Fruit fly (Drosophila melanogaster): Measurements from ENCODE around the gene CG46399.
A peak's percentile ranks its signal among the peaks of the same experiment; 100 is the strongest.

Gene CG46399

dm6 chrX:14839739-14840347 lies 19.2 kb upstream of the CG46399 start (continued):
- TF ChIP-seq CG2199 (GFP tag; IDR thresholded peaks at IDR 0.05) (no peak), gfzf (GFP tag; optimal IDR thresholded peaks at IDR 0.05) (no peak), Antp (GFP tag; optimal IDR thresholded peaks at IDR 0.05) (peak; percentile 25), yki (optimal IDR thresholded peaks at IDR 0.05) (no peak), scrt (GFP tag; optimal IDR thresholded peaks at IDR 0.05) (peak; percentile 24), CG12744 (GFP tag; optimal IDR thresholded peaks at IDR 0.05) (peak; percentile 29), CG10321 (GFP tag; IDR thresholded peaks at IDR 0.05) (no peak), CG11247 (GFP tag; IDR thresholded peaks at IDR 0.05) (peak; percentile 36; the same call in 1 of the 2 replicates), CG1233 (GFP tag; optimal IDR thresholded peaks at IDR 0.05) (no peak), CG3726 (GFP tag; IDR thresholded peaks at IDR 0.05) (no peak), ab (GFP tag; optimal IDR thresholded peaks at IDR 0.05) (peak; percentile 5), zen (tag; optimal IDR thresholded peaks at IDR 0.05) (no peak), p53 (GFP tag; optimal IDR thresholded peaks at IDR 0.05) (peak; percentile 29), pum (GFP tag; optimal IDR thresholded peaks at IDR 0.05) (peak; percentile 15), CG12769 (tag; optimal IDR thresholded peaks at IDR 0.05) (peak; percentile 73), CG3065 (GFP tag; optimal IDR thresholded peaks at IDR 0.05) (no peak), Oaz (GFP tag; IDR thresholded peaks at IDR 0.05) (0 out of 2 replicates have a peak, but pooled peaks have one; percentile 40), CG1603 (tag; optimal IDR thresholded peaks at IDR 0.05) (peak; percentile 48), corto (GFP tag; optimal IDR thresholded peaks at IDR 0.05) (no peak), CG9609 (GFP tag; optimal IDR thresholded peaks at IDR 0.05) (peak; percentile 32), pan (optimal IDR thresholded peaks at IDR 0.05) (no peak), pan (GFP tag; optimal IDR thresholded peaks at IDR 0.05 in 1 of 2, IDR thresholded peaks at IDR 0.05 in 1 of 2) (peak in 1 of 2 experiments; percentile 68), Meics (GFP tag; optimal IDR thresholded peaks at IDR 0.05) (peak; percentile 65), CG2120 (GFP tag; optimal IDR thresholded peaks at IDR 0.05) (peak; percentile 81), Bteb2 (GFP tag; optimal IDR thresholded peaks at IDR 0.05) (no peak), BtbVII (GFP tag; optimal IDR thresholded peaks at IDR 0.05) (peak; percentile 72), vfl (GFP tag; optimal IDR thresholded peaks at IDR 0.05) (no peak), H2.0 (GFP tag; IDR thresholded peaks at IDR 0.05) (peak; percentile 29; the same call in 1 of the 2 replicates), CG15601 (tag; optimal IDR thresholded peaks at IDR 0.05) (no peak), CG17912 (GFP tag; optimal IDR thresholded peaks at IDR 0.05) (no peak), C15 (GFP tag; IDR thresholded peaks at IDR 0.05) (no peak), Hr39 (optimal IDR thresholded peaks at IDR 0.05) (no peak), tap (tag; optimal IDR thresholded peaks at IDR 0.05) (no peak), stwl (tag; optimal IDR thresholded peaks at IDR 0.05) (no peak), CG14050 (GFP tag; IDR thresholded peaks at IDR 0.05) (peak; percentile 36; the same call in 1 of the 3 replicates), Sry-β (GFP tag; optimal IDR thresholded peaks at IDR 0.05) (no peak), CG10366 (GFP tag; IDR thresholded peaks at IDR 0.05) (peak; percentile 23; the same call in 1 of the 2 replicates), CG33213 (GFP tag; optimal IDR thresholded peaks at IDR 0.05) (peak; percentile 15), ash1 (GFP tag; optimal IDR thresholded peaks at IDR 0.05) (no peak), CG7556 (GFP tag; optimal IDR thresholded peaks at IDR 0.05) (no peak), dati (GFP tag; IDR thresholded peaks at IDR 0.05) (no peak), NFAT (GFP tag; IDR thresholded peaks at IDR 0.05) (peak; percentile 66; the same call in 1 of the 2 replicates), CG18476 (GFP tag; optimal IDR thresholded peaks at IDR 0.05) (no peak), tio (GFP tag; optimal IDR thresholded peaks at IDR 0.05) (no peak), CG18764 (GFP tag; optimal IDR thresholded peaks at IDR 0.05) (no peak), CG4328 (GFP tag; optimal IDR thresholded peaks at IDR 0.05) (peak; percentile 51), Tbp (GFP tag; optimal IDR thresholded peaks at IDR 0.05) (no peak), CG1024 (GFP tag; IDR thresholded peaks at IDR 0.05) (no peak), Atf-2 (GFP tag; optimal IDR thresholded peaks at IDR 0.05) (no peak), CG12942 (GFP tag; optimal IDR thresholded peaks at IDR 0.05) (no peak), da (GFP tag; optimal IDR thresholded peaks at IDR 0.05) (peak; percentile 15), CG17361 (GFP tag; IDR thresholded peaks at IDR 0.05) (no peak)
